Fruit fly (Drosophila melanogaster): ENCODE results near the gene CG3176.
A peak's percentile ranks its signal among the peaks of the same experiment; 100 is the strongest.

The CG3176 gene

dm6 chrX:481642-482041 is at the start of gene CG3176:
Gene CG3176 (plus strand): TSS chrX:481862.
- peak; percentile 44; the same call in 1 of the 2 replicates for TF ChIP-seq MBD-R2 (GFP tag; IDR thresholded peaks at IDR 0.05)
- peak; percentile 61 for TF ChIP-seq Dref (GFP tag; IDR thresholded peaks at IDR 0.05)
- 0 out of 2 replicates have a peak, but pooled peaks have one; percentile 18 for TF ChIP-seq Bgb (GFP tag; IDR thresholded peaks at IDR 0.05; ENCODE audit: partially characterized antibody)
- 0 out of 2 replicates have a peak, but pooled peaks have one; percentile 11 for TF ChIP-seq amos (GFP tag; IDR thresholded peaks at IDR 0.05; ENCODE audit: partially characterized antibody)

- no peak for TF ChIP-seq CG18011 (GFP tag; optimal IDR thresholded peaks at IDR 0.05)
- TF ChIP-seq row (GFP tag; IDR thresholded peaks at IDR 0.05), result peak; percentile 55
- TF ChIP-seq D19B (GFP tag; optimal IDR thresholded peaks at IDR 0.05), result peak; percentile 65
These were observed 44.3 kb upstream of the CG3176 start, which contains the start of gene Pgcl for dm6 chrX:437404-437803. Gene Pgcl (minus strand): TSS chrX:437448.

DNA sequence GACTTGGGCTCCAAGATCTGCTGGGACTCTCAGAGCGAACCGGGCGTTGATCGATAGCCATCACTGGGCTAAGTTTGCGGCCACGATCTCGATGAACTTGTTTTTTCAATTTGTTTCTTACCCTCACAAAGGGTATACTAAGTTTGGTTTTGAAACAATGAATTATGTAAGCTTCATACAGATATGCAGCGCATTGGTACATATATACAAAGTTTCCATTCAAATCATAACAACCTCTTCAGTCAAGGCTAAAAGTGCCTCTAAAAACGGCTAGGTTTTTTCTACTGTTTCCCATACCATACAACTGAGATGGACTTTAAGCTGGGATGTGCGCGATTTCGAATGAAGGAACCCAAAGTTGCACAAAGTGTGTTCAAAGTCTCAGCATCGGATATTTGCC is 40.4 kb upstream of the CG3176 start:
- no peak for TF ChIP-seq hth (optimal IDR thresholded peaks at IDR 0.05)
- TF ChIP-seq bsh (GFP tag; optimal IDR thresholded peaks at IDR 0.05), result no peak
- TF ChIP-seq Hr78 (GFP tag; optimal IDR thresholded peaks at IDR 0.05), result no peak
- no peak for TF ChIP-seq CG13287 (GFP tag; IDR thresholded peaks at IDR 0.05; ENCODE audit: partially characterized antibody)
- TF ChIP-seq CG4404 (GFP tag; IDR thresholded peaks at IDR 0.05), result no peak
- TF ChIP-seq vnd (GFP tag; IDR thresholded peaks at IDR 0.05; ENCODE audit: partially characterized antibody), result no peak
- no peak for TF ChIP-seq twi (tag; optimal IDR thresholded peaks at IDR 0.05)
- TF ChIP-seq zen2 (GFP tag; IDR thresholded peaks at IDR 0.05; ENCODE audit: partially characterized antibody), result no peak
- TF ChIP-seq Fer2 (tag; optimal IDR thresholded peaks at IDR 0.05), result no peak
- TF ChIP-seq Mes4 (GFP tag; optimal IDR thresholded peaks at IDR 0.05), result no peak
- no peak for TF ChIP-seq D19B (GFP tag; optimal IDR thresholded peaks at IDR 0.05)
- TF ChIP-seq dmrt99B (tag; optimal IDR thresholded peaks at IDR 0.05), result no peak
- TF ChIP-seq Mad (GFP tag; optimal IDR thresholded peaks at IDR 0.05), result no peak
- TF ChIP-seq Dfd (GFP tag; optimal IDR thresholded peaks at IDR 0.05), result no peak
- no peak for TF ChIP-seq CG15073 (GFP tag; optimal IDR thresholded peaks at IDR 0.05)
- TF ChIP-seq CG16863 (GFP tag; optimal IDR thresholded peaks at IDR 0.05), result no peak
- TF ChIP-seq Jarid2 (GFP tag; optimal IDR thresholded peaks at IDR 0.05), result no peak
- TF ChIP-seq CG6791 (GFP tag; IDR thresholded peaks at IDR 0.05; ENCODE audit: partially characterized antibody), result no peak
- no peak for TF ChIP-seq ase (GFP tag; IDR thresholded peaks at IDR 0.05)
- no peak for TF ChIP-seq CG11560 (tag; IDR thresholded peaks at IDR 0.05)

dm6 chrX:443981-444550 is 37.6 kb upstream of the CG3176 start:
- TF ChIP-seq CG12219 (GFP tag; optimal IDR thresholded peaks at IDR 0.05) (no peak), abd-A (tag; optimal IDR thresholded peaks at IDR 0.05) (no peak), sens (GFP tag) (peak; percentile 67), gem (tag; optimal IDR thresholded peaks at IDR 0.05) (peak; percentile 1), Nf-YC (tag; optimal IDR thresholded peaks at IDR 0.05) (no peak), fd64A (GFP tag; optimal IDR thresholded peaks at IDR 0.05) (no peak), ken (GFP tag; IDR thresholded peaks at IDR 0.05) (no peak), Xrp1 (GFP tag; IDR thresholded peaks at IDR 0.05) (peak; percentile 26; the same call in 1 of the 2 replicates), corto (GFP tag; optimal IDR thresholded peaks at IDR 0.05) (peak; percentile 41), run (tag; optimal IDR thresholded peaks at IDR 0.05) (no peak), Bdp1 (GFP tag; optimal IDR thresholded peaks at IDR 0.05) (no peak), nom (GFP tag; optimal IDR thresholded peaks at IDR 0.05) (peak; percentile 29), cas (GFP tag; IDR thresholded peaks at IDR 0.05) (no peak), lbe (GFP tag; optimal IDR thresholded peaks at IDR 0.05) (peak; percentile 22), vnd (GFP tag; IDR thresholded peaks at IDR 0.05; ENCODE audit: partially characterized antibody) (no peak)

Measured in whole organism, embryonic.